Fruit fly (Drosophila melanogaster): ENCODE results near the gene Bap111.

dm6 chrX:9134241-9134849 lies 14.8 kb upstream of the Bap111 start:
- TF ChIP-seq Myc (optimal IDR thresholded peaks at IDR 0.05): no peak
- TF ChIP-seq GATAd (GFP tag; optimal IDR thresholded peaks at IDR 0.05): no peak
- TF ChIP-seq Hr78 (GFP tag; optimal IDR thresholded peaks at IDR 0.05): no peak
- TF ChIP-seq pan (optimal IDR thresholded peaks at IDR 0.05): no peak
- no peak for TF ChIP-seq Rel (GFP tag; optimal IDR thresholded peaks at IDR 0.05)
- no peak for TF ChIP-seq Rel (tag; optimal IDR thresholded peaks at IDR 0.05)
- no peak for TF ChIP-seq fru (GFP tag; optimal IDR thresholded peaks at IDR 0.05)
- no peak for TF ChIP-seq Abd-B (GFP tag; optimal IDR thresholded peaks at IDR 0.05)
- no peak for TF ChIP-seq CG9705 (GFP tag; optimal IDR thresholded peaks at IDR 0.05)
- no peak for TF ChIP-seq br (GFP tag; optimal IDR thresholded peaks at IDR 0.05)
- TF ChIP-seq psq (GFP tag; optimal IDR thresholded peaks at IDR 0.05): no peak
- TF ChIP-seq sv (GFP tag; optimal IDR thresholded peaks at IDR 0.05): no peak
- no peak for TF ChIP-seq OdsH (GFP tag; optimal IDR thresholded peaks at IDR 0.05)
- TF ChIP-seq woc (GFP tag; optimal IDR thresholded peaks at IDR 0.05): no peak
- no peak for TF ChIP-seq lola (GFP tag; optimal IDR thresholded peaks at IDR 0.05)

Measured in whole organism, wandering third instar larva.